Worm (Caenorhabditis elegans) whole organism, L1 larva: ENCODE data around the gene ZK1290.10.

Experiments
- C04F5.9 ChIP-seq: sonication (generic microtip); optimal IDR thresholded peaks from 2 replicates; lab custom pipeline; 2016; ENCODE audit warnings: missing genetic modification characterization, missing compliant biosample characterization
- ama-1 ChIP-seq: fragments of 150-350 bp; optimal IDR thresholded peaks from 2 replicates; lab custom pipeline; 2014
- egl-27 ChIP-seq, 2 experiments: fragments of 150-350 bp in 1 of 2; sonication (generic microtip); optimal IDR thresholded peaks; 3 replicates each; lab custom pipeline; 2017 to 2018; ENCODE audit warnings: missing biosample characterization in 2 of 2, missing genetic modification characterization in 2 of 2, missing genetic modification reagents in 2 of 2
- mep-1 ChIP-seq: fragments of 150-350 bp; optimal IDR thresholded peaks from 2 replicates; lab custom pipeline; 2014; ENCODE audit warnings: missing biosample characterization, missing genetic modification characterization
- pag-3 ChIP-seq: sonication (generic microtip); optimal IDR thresholded peaks from 2 replicates; lab custom pipeline; 2017; ENCODE audit warnings: missing genetic modification characterization, mild to moderate bottlenecking, missing compliant biosample characterization, antibody characterized with exemption, borderline replicate concordance; ENCODE audit not compliant: insufficient read depth
- tbx-2 ChIP-seq: sonication (generic microtip); optimal IDR thresholded peaks from 2 replicates; lab custom pipeline; 2016; ENCODE audit warnings: missing genetic modification characterization, missing compliant biosample characterization
- unc-62 ChIP-seq: fragments of 150-350 bp; optimal IDR thresholded peaks from 2 replicates; lab custom pipeline; 2014; ENCODE audit warnings: missing biosample characterization, missing genetic modification reagents, missing genetic modification characterization
- zag-1 ChIP-seq: fragments of 150-350 bp; optimal IDR thresholded peaks from 2 replicates; lab custom pipeline; 2014; ENCODE audit warnings: missing biosample characterization, missing genetic modification characterization

ce11 chrII:7588295-7588694 is 34.6 kb upstream of the ZK1290.10 start:
- TF ChIP-seq unc-62 (GFP tag; lab: Kevin White, UChicago) (no peak), C04F5.9 (no peak), ama-1 (lab: Kevin White, UChicago) (no peak), pag-3 (tag; lab: Kevin White, UChicago) (no peak), egl-27 (tag; optimal IDR thresholded peaks at IDR 0.05; lab: Kevin White, UChicago) (no peak), tbx-2 (tag; lab: Kevin White, UChicago) (peak; percentile 3), zag-1 (tag; lab: Kevin White, UChicago) (no peak), mep-1 (tag; lab: Kevin White, UChicago) (no peak)
